Worm (Caenorhabditis elegans): ENCODE data around the gene cst-2.

The cst-2 gene

ce11 chrX:4317095-4317494 lies 18.8 kb downstream of the cst-2 start:
- TF ChIP-seq ztf-6 (GFP tag; IDR thresholded peaks at IDR 0.05): no peak
- TF ChIP-seq nfya-2 (GFP tag; IDR thresholded peaks at IDR 0.05): no peak
- no peak for TF ChIP-seq die-1 (tag; optimal IDR thresholded peaks at IDR 0.05)
- no peak for TF ChIP-seq mes-4 (tag; optimal IDR thresholded peaks at IDR 0.05)
- TF ChIP-seq nfya-1 (tag; optimal IDR thresholded peaks at IDR 0.05; ENCODE audit: borderline replicate concordance, insufficient read depth): no peak
- no peak for TF ChIP-seq ztf-3 (GFP tag; optimal IDR thresholded peaks at IDR 0.05)
- no peak for TF ChIP-seq let-526 (GFP tag; IDR thresholded peaks at IDR 0.05)
- TF ChIP-seq mcd-1 (GFP tag; IDR thresholded peaks at IDR 0.05): no peak
- TF ChIP-seq pbrm-1 (GFP tag; IDR thresholded peaks at IDR 0.05): no peak
- TF ChIP-seq cebp-1 (GFP tag; IDR thresholded peaks at IDR 0.05): no peak
- TF ChIP-seq cebp-1 (tag; optimal IDR thresholded peaks at IDR 0.05): no peak
- TF ChIP-seq ets-4 (GFP tag; optimal IDR thresholded peaks at IDR 0.05): no peak
- TF ChIP-seq lag-1 (GFP tag; IDR thresholded peaks at IDR 0.05): no peak
- no peak for TF ChIP-seq sdz-38 (tag; optimal IDR thresholded peaks at IDR 0.05)
- TF ChIP-seq unc-130 (GFP tag; optimal IDR thresholded peaks at IDR 0.05): no peak
- TF ChIP-seq cebp-2 (GFP tag; IDR thresholded peaks at IDR 0.05): no peak
- TF ChIP-seq B0336.3 (GFP tag; IDR thresholded peaks at IDR 0.05): no peak
- TF ChIP-seq T26A5.8 (tag; optimal IDR thresholded peaks at IDR 0.05): no peak
- TF ChIP-seq somi-1 (GFP tag; optimal IDR thresholded peaks at IDR 0.05): no peak
- no peak for TF ChIP-seq Y67H2A.10 (GFP tag; conservative IDR thresholded peaks at IDR 0.05)
- no peak for TF ChIP-seq snpc-1.3 (tag; optimal IDR thresholded peaks at IDR 0.05; ENCODE audit: insufficient read depth)

ce11 chrX:4314939-4315338 lies 20.9 kb downstream of the cst-2 start:
- no peak for TF ChIP-seq fkh-3 (tag; optimal IDR thresholded peaks at IDR 0.05)
- no peak for TF ChIP-seq madf-10 (tag; optimal IDR thresholded peaks at IDR 0.05)
- no peak for TF ChIP-seq Y53F4B.3 (GFP tag; IDR thresholded peaks at IDR 0.05)
- TF ChIP-seq snpc-4 (GFP tag; optimal IDR thresholded peaks at IDR 0.05): no peak
- no peak for TF ChIP-seq snpc-4 (tag; optimal IDR thresholded peaks at IDR 0.05)
- TF ChIP-seq zfh-2 (GFP tag; conservative IDR thresholded peaks at IDR 0.05): no peak
- TF ChIP-seq K12H6.12 (tag; optimal IDR thresholded peaks at IDR 0.05): no peak
- no peak for TF ChIP-seq ccch-3 (GFP tag; optimal IDR thresholded peaks at IDR 0.05)
- no peak for TF ChIP-seq repo-1 (tag; optimal IDR thresholded peaks at IDR 0.05)
- no peak for TF ChIP-seq sdz-38 (tag; optimal IDR thresholded peaks at IDR 0.05)
- TF ChIP-seq lin-35 (GFP tag; optimal IDR thresholded peaks at IDR 0.05): no peak
- no peak for TF ChIP-seq nfya-2 (GFP tag; IDR thresholded peaks at IDR 0.05)
- no peak for TF ChIP-seq ztf-3 (GFP tag; optimal IDR thresholded peaks at IDR 0.05)
- no peak for TF ChIP-seq ceh-100 (GFP tag; IDR thresholded peaks at IDR 0.05)
- TF ChIP-seq zim-3 (tag; optimal IDR thresholded peaks at IDR 0.05): no peak
- no peak for TF ChIP-seq madf-3 (GFP tag; IDR thresholded peaks at IDR 0.05)
- no peak for TF ChIP-seq ztf-26 (tag; optimal IDR thresholded peaks at IDR 0.05)
- no peak for TF ChIP-seq madf-6 (GFP tag; IDR thresholded peaks at IDR 0.05)

ce11 chrX:4311668-4312067 lies 24.2 kb downstream of the cst-2 start, which contains the start of gene C52B9.8:
C52B9.8 (minus strand) TSS chrX:4311768.
- TF ChIP-seq sdz-38 (tag; optimal IDR thresholded peaks at IDR 0.05) (no peak), bed-1 (GFP tag; IDR thresholded peaks at IDR 0.05) (no peak)
